In genomic region chrX:14816717-14817116, ce11 we compare ENCODE assay signal across 6 worm cellular contexts.
A peak's percentile ranks its signal among the peaks of the same experiment; 100 is the strongest.
TF ChIP-seq lines count a peak whose summit lies in the region.

No protein-coding gene starts in this region.

TF ChIP-seq in whole organism, L1 larva, 84 proteins besides CTCF, POLR2A, EP300 and RAD21:
- TF ChIP-seq elt-2 (tag; optimal IDR thresholded peaks at IDR 0.05; lab: Kevin White, UChicago) (peak; percentile 76), efl-1 (optimal IDR thresholded peaks at IDR 0.05; lab: Kevin White, UChicago) (no peak), efl-1 (GFP tag; optimal IDR thresholded peaks at IDR 0.05 in 1 of 2; lab: Kevin White, UChicago) (peak in 1 of 2 experiments; percentile 85), ets-5 (GFP tag; IDR thresholded peaks at IDR 0.05; lab: Robert Waterston, UW) (no peak), mef-2 (tag; optimal IDR thresholded peaks at IDR 0.05; lab: Kevin White, UChicago) (no peak), tbx-2 (tag; optimal IDR thresholded peaks at IDR 0.05; lab: Kevin White, UChicago) (no peak)

TF ChIP-seq in whole organism, L2 larva, 48 proteins besides CTCF, POLR2A, EP300 and RAD21:
- TF ChIP-seq crh-2 (tag; optimal IDR thresholded peaks at IDR 0.05; lab: Kevin White, UChicago) = peak; percentile 54
- TF ChIP-seq peb-1 (tag; optimal IDR thresholded peaks at IDR 0.05; lab: Kevin White, UChicago) = no peak
- peak; percentile 41 for TF ChIP-seq fos-1 (tag; optimal IDR thresholded peaks at IDR 0.05; lab: Kevin White, UChicago)
- no peak for TF ChIP-seq snpc-4 (tag; optimal IDR thresholded peaks at IDR 0.05; lab: Kevin White, UChicago)
- no peak for TF ChIP-seq ZK546.5 (tag; optimal IDR thresholded peaks at IDR 0.05; lab: Kevin White, UChicago)
- no peak for TF ChIP-seq nhr-237 (tag; optimal IDR thresholded peaks at IDR 0.05; lab: Kevin White, UChicago)
- TF ChIP-seq sma-3 (GFP tag; optimal IDR thresholded peaks at IDR 0.05; lab: Kevin White, UChicago) = no peak
- peak; percentile 10 for TF ChIP-seq F13H6.1 (tag; optimal IDR thresholded peaks at IDR 0.05; lab: Kevin White, UChicago)
- TF ChIP-seq sem-4 (tag; optimal IDR thresholded peaks at IDR 0.05; lab: Kevin White, UChicago) = no peak
- TF ChIP-seq gmeb-1 (tag; optimal IDR thresholded peaks at IDR 0.05; lab: Kevin White, UChicago) = no peak
- no peak for TF ChIP-seq ztf-4 (tag; optimal IDR thresholded peaks at IDR 0.05; lab: Kevin White, UChicago)
- peak; percentile 21 for TF ChIP-seq ama-1 (optimal IDR thresholded peaks at IDR 0.05; lab: Kevin White, UChicago)
- no peak for TF ChIP-seq Y55F3AM.14 (GFP tag; optimal IDR thresholded peaks at IDR 0.05; lab: Kevin White, UChicago)
- TF ChIP-seq sma-9 (GFP tag; optimal IDR thresholded peaks at IDR 0.05; lab: Kevin White, UChicago) = peak; percentile 49
- no peak for TF ChIP-seq sma-9 (tag; optimal IDR thresholded peaks at IDR 0.05; lab: Kevin White, UChicago)
- no peak for TF ChIP-seq ceh-16 (tag; optimal IDR thresholded peaks at IDR 0.05; lab: Kevin White, UChicago)
- no peak for TF ChIP-seq egl-27 (tag; optimal IDR thresholded peaks at IDR 0.05; lab: Kevin White, UChicago)
- peak; percentile 1 for TF ChIP-seq nhr-129 (tag; optimal IDR thresholded peaks at IDR 0.05; lab: Kevin White, UChicago)

TF ChIP-seq in whole organism, L3 larva, 47 proteins besides CTCF, POLR2A, EP300 and RAD21 (continues in another document):
- peak; percentile 94 for TF ChIP-seq elt-2 (tag; optimal IDR thresholded peaks at IDR 0.05; lab: Kevin White, UChicago)
- TF ChIP-seq unc-62 (GFP tag; optimal IDR thresholded peaks at IDR 0.05; lab: Kevin White, UChicago) = no peak
- TF ChIP-seq fos-1 (tag; optimal IDR thresholded peaks at IDR 0.05; lab: Kevin White, UChicago) = no peak
- TF ChIP-seq pha-4 (tag; optimal IDR thresholded peaks at IDR 0.05; lab: Kevin White, UChicago) = peak; percentile 29
- no peak for TF ChIP-seq fkh-10 (GFP tag; optimal IDR thresholded peaks at IDR 0.05; lab: Kevin White, UChicago)
- no peak for TF ChIP-seq mml-1 (tag; optimal IDR thresholded peaks at IDR 0.05; lab: Kevin White, UChicago)
- peak; percentile 55 for TF ChIP-seq ama-1 (optimal IDR thresholded peaks at IDR 0.05; lab: Kevin White, UChicago)
- no peak for TF ChIP-seq nhr-76 (tag; optimal IDR thresholded peaks at IDR 0.05; lab: Kevin White, UChicago)
- TF ChIP-seq ztf-11 (tag; optimal IDR thresholded peaks at IDR 0.05; lab: Kevin White, UChicago) = no peak
- no peak for TF ChIP-seq egl-5 (tag; optimal IDR thresholded peaks at IDR 0.05; lab: Kevin White, UChicago)
- TF ChIP-seq skn-1 (tag; optimal IDR thresholded peaks at IDR 0.05; lab: Kevin White, UChicago) = no peak
- peak; percentile 7 for TF ChIP-seq nhr-43 (tag; optimal IDR thresholded peaks at IDR 0.05; lab: Kevin White, UChicago; ENCODE audit: poor library complexity, severe bottlenecking)
- peak; percentile 7 for TF ChIP-seq jun-1 (tag; optimal IDR thresholded peaks at IDR 0.05; lab: Kevin White, UChicago)
- TF ChIP-seq ceh-28 (tag; optimal IDR thresholded peaks at IDR 0.05; lab: Kevin White, UChicago) = no peak
- no peak for TF ChIP-seq ceh-16 (tag; optimal IDR thresholded peaks at IDR 0.05; lab: Kevin White, UChicago)
- no peak for TF ChIP-seq lin-39 (tag; optimal IDR thresholded peaks at IDR 0.05; lab: Kevin White, UChicago)
- TF ChIP-seq egl-27 (tag; optimal IDR thresholded peaks at IDR 0.05; lab: Kevin White, UChicago) = no peak
- TF ChIP-seq mdl-1 (tag; optimal IDR thresholded peaks at IDR 0.05; lab: Kevin White, UChicago) = no peak
- no peak for TF ChIP-seq daf-12 (tag; optimal IDR thresholded peaks at IDR 0.05; lab: Kevin White, UChicago)

TF ChIP-seq in whole organism, L4 larva, 104 proteins besides CTCF, POLR2A, EP300 and RAD21 (continues in another document):
- TF ChIP-seq daf-12 (tag; optimal IDR thresholded peaks at IDR 0.05; lab: Kevin White, UChicago) (no peak), nhr-48 (tag; optimal IDR thresholded peaks at IDR 0.05; lab: Kevin White, UChicago) (no peak), ZK546.5 (tag; optimal IDR thresholded peaks at IDR 0.05; lab: Kevin White, UChicago) (no peak), snpc-1.2 (GFP tag; IDR thresholded peaks at IDR 0.05; lab: Robert Waterston, UW) (no peak), fos-1 (tag; optimal IDR thresholded peaks at IDR 0.05; lab: Kevin White, UChicago) (no peak), ama-1 (optimal IDR thresholded peaks at IDR 0.05; lab: Kevin White, UChicago) (peak; percentile 19), F10B5.3 (tag; optimal IDR thresholded peaks at IDR 0.05; lab: Kevin White, UChicago) (no peak), ces-1 (GFP tag; optimal IDR thresholded peaks at IDR 0.05; lab: Kevin White, UChicago) (no peak), ceh-20 (GFP tag; IDR thresholded peaks at IDR 0.05; lab: Robert Waterston, UW) (no peak), nhr-28 (tag; optimal IDR thresholded peaks at IDR 0.05; lab: Kevin White, UChicago) (peak; percentile 83), hlh-30 (tag; optimal IDR thresholded peaks at IDR 0.05; lab: Kevin White, UChicago; ENCODE audit: insufficient read depth) (peak; percentile 73), ceh-62 (tag; optimal IDR thresholded peaks at IDR 0.05; lab: Kevin White, UChicago) (no peak), nhr-102 (tag; optimal IDR thresholded peaks at IDR 0.05; lab: Kevin White, UChicago) (no peak), gei-8 (GFP tag; optimal IDR thresholded peaks at IDR 0.05; lab: Kevin White, UChicago) (no peak), nhr-42 (GFP tag; IDR thresholded peaks at IDR 0.05; lab: Robert Waterston, UW) (no peak), hmg-1.1 (GFP tag; IDR thresholded peaks at IDR 0.05; lab: Robert Waterston, UW) (no peak), zip-2 (tag; optimal IDR thresholded peaks at IDR 0.05; lab: Kevin White, UChicago) (no peak), daf-16 (GFP tag; optimal IDR thresholded peaks at IDR 0.05; lab: Kevin White, UChicago) (no peak), daf-16 (tag; optimal IDR thresholded peaks at IDR 0.05; lab: Kevin White, UChicago) (peak; percentile 81), nhr-237 (tag; optimal IDR thresholded peaks at IDR 0.05; lab: Kevin White, UChicago) (no peak)

TF ChIP-seq in whole organism, late embryonic, 69 proteins besides CTCF, POLR2A, EP300 and RAD21:
- TF ChIP-seq odd-2 (tag; optimal IDR thresholded peaks at IDR 0.05; lab: Kevin White, UChicago) (no peak), eyg-1 (tag; optimal IDR thresholded peaks at IDR 0.05; lab: Kevin White, UChicago) (no peak), elt-2 (tag; optimal IDR thresholded peaks at IDR 0.05; lab: Kevin White, UChicago) (peak; percentile 34), fax-1 (tag; optimal IDR thresholded peaks at IDR 0.05; lab: Kevin White, UChicago) (no peak), hlh-8 (tag; optimal IDR thresholded peaks at IDR 0.05; lab: Kevin White, UChicago) (no peak), ceh-34 (tag; optimal IDR thresholded peaks at IDR 0.05; lab: Kevin White, UChicago) (no peak)

TF ChIP-seq in whole organism, young adult, 124 proteins besides CTCF, POLR2A, EP300 and RAD21 (continues in another document):
- TF ChIP-seq sdz-38 (tag; optimal IDR thresholded peaks at IDR 0.05; lab: Kevin White, UChicago) (no peak), ztf-28 (GFP tag; IDR thresholded peaks at IDR 0.05; lab: Robert Waterston, UW) (no peak), snpc-1.3 (tag; optimal IDR thresholded peaks at IDR 0.05; lab: Kevin White, UChicago; ENCODE audit: insufficient read depth) (no peak), tlf-1 (GFP tag; optimal IDR thresholded peaks at IDR 0.05; lab: Kevin White, UChicago) (peak; percentile 26), nfyb-1 (GFP tag; IDR thresholded peaks at IDR 0.05; lab: Robert Waterston, UW) (no peak), lin-40 (tag; optimal IDR thresholded peaks at IDR 0.05; lab: Kevin White, UChicago) (no peak), hsf-1 (GFP tag; IDR thresholded peaks at IDR 0.05; lab: Robert Waterston, UW) (no peak), lir-1 (GFP tag; conservative IDR thresholded peaks at IDR 0.05; lab: Robert Waterston, UW) (peak; percentile 13; the same call in 1 of the 2 replicates), Y95B8A.8 (GFP tag; IDR thresholded peaks at IDR 0.05; lab: Robert Waterston, UW) (no peak), lin-35 (GFP tag; optimal IDR thresholded peaks at IDR 0.05; lab: Kevin White, UChicago) (no peak), tbp1 (GFP tag; optimal IDR thresholded peaks at IDR 0.05; lab: Kevin White, UChicago) (no peak), attf-5 (GFP tag; optimal IDR thresholded peaks at IDR 0.05; lab: Kevin White, UChicago) (peak; percentile 7), ceh-58 (GFP tag; IDR thresholded peaks at IDR 0.05; lab: Robert Waterston, UW) (no peak), ztf-22 (GFP tag; optimal IDR thresholded peaks at IDR 0.05; lab: Kevin White, UChicago) (no peak), B0019.2 (GFP tag; conservative IDR thresholded peaks at IDR 0.05; lab: Robert Waterston, UW) (no peak), repo-1 (tag; optimal IDR thresholded peaks at IDR 0.05; lab: Kevin White, UChicago) (no peak), aptf-3 (GFP tag; IDR thresholded peaks at IDR 0.05; lab: Robert Waterston, UW) (no peak), lsl-1 (GFP tag; optimal IDR thresholded peaks at IDR 0.05; lab: Kevin White, UChicago) (no peak), madf-10 (tag; optimal IDR thresholded peaks at IDR 0.05; lab: Kevin White, UChicago) (no peak), let-607 (tag; optimal IDR thresholded peaks at IDR 0.05; lab: Kevin White, UChicago) (no peak), rcor-1 (GFP tag; IDR thresholded peaks at IDR 0.05; lab: Robert Waterston, UW) (no peak), sea-2 (GFP tag; IDR thresholded peaks at IDR 0.05; lab: Robert Waterston, UW) (0 out of 2 replicates have a peak, but pooled peaks have one; percentile 27), madf-8 (GFP tag; conservative IDR thresholded peaks at IDR 0.05; lab: Robert Waterston, UW) (no peak), let-526 (GFP tag; IDR thresholded peaks at IDR 0.05; lab: Robert Waterston, UW) (no peak), B0261.1 (tag; optimal IDR thresholded peaks at IDR 0.05; lab: Kevin White, UChicago) (no peak), K11D2.4 (GFP tag; IDR thresholded peaks at IDR 0.05; lab: Robert Waterston, UW) (peak; percentile 34; the same call in 1 of the 2 replicates), hrde-1 (tag; optimal IDR thresholded peaks at IDR 0.05; lab: Kevin White, UChicago; ENCODE audit: borderline replicate concordance) (no peak), F55B11.4 (tag; optimal IDR thresholded peaks at IDR 0.05; lab: Kevin White, UChicago; ENCODE audit: borderline replicate concordance, insufficient read depth) (no peak), sptf-2 (GFP tag; optimal IDR thresholded peaks at IDR 0.05; lab: Kevin White, UChicago) (no peak), dpff-1 (tag; optimal IDR thresholded peaks at IDR 0.05; lab: Kevin White, UChicago) (no peak), cebp-1 (GFP tag; IDR thresholded peaks at IDR 0.05; lab: Robert Waterston, UW) (no peak), cebp-1 (tag; optimal IDR thresholded peaks at IDR 0.05; lab: Kevin White, UChicago) (peak; percentile 32), F37B4.10 (GFP tag; IDR thresholded peaks at IDR 0.05; lab: Robert Waterston, UW) (no peak), dox-1 (GFP tag; IDR thresholded peaks at IDR 0.05; lab: Robert Waterston, UW) (peak; percentile 36; the same call in 1 of the 2 replicates), nfya-1 (tag; optimal IDR thresholded peaks at IDR 0.05; lab: Kevin White, UChicago; ENCODE audit: borderline replicate concordance, insufficient read depth) (no peak)
